Worm (Caenorhabditis elegans): Measurements from ENCODE around the gene F43C11.3.

DNA sequence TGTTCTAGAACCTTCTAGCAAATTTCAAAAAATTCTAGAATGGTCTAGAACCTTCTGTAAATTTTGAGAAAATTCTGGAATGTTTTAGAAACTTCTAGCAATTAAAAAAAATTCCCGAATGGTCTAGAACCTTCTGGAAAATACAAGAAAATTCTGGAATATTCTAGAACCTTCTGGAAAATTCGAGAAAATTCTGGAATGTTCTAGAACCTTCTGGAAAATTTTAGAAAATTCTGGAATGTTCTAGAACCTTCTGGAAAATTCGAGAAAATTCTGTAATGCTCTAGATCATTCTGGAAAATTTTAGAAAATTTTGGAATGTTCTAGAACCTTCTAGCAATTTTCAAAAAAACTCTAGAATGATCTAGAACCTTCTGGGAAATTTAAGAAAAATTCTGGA lies 22.6 kb upstream of the F43C11.3 start:
- no peak for TF ChIP-seq pes-1 (GFP tag; IDR thresholded peaks at IDR 0.05)
- TF ChIP-seq ama-1 (optimal IDR thresholded peaks at IDR 0.05), result no peak
- TF ChIP-seq hnd-1 (tag; optimal IDR thresholded peaks at IDR 0.05), result no peak
- no peak for TF ChIP-seq tbx-11 (GFP tag; IDR thresholded peaks at IDR 0.05)
- no peak for TF ChIP-seq ets-7 (tag; optimal IDR thresholded peaks at IDR 0.05)
- no peak for TF ChIP-seq hmbx-1 (tag; optimal IDR thresholded peaks at IDR 0.05)
- TF ChIP-seq ceh-13 (GFP tag; optimal IDR thresholded peaks at IDR 0.05), result no peak
- TF ChIP-seq F13C5.2 (tag; optimal IDR thresholded peaks at IDR 0.05), result no peak
- TF ChIP-seq flt-1 (GFP tag; IDR thresholded peaks at IDR 0.05), result no peak
- TF ChIP-seq scrt-1 (GFP tag; IDR thresholded peaks at IDR 0.05), result no peak
